Worm (Caenorhabditis elegans) whole organism, early embryonic: Measurements from ENCODE around the gene F52E10.2.
"Not testable (repeated sequence)": the region's sequence is repeated elsewhere in the genome, so short reads cannot be mapped to it uniquely, and the experiment has no call there.

Source experiments
- F13C5.2 ChIP-seq: sonication (generic microtip); optimal IDR thresholded peaks from 2 replicates; lab custom pipeline; 2017; ENCODE audit warnings: mild to moderate bottlenecking, missing genetic modification characterization, inconsistent platforms, missing compliant biosample characterization
- aly-1 ChIP-seq: sonication (generic microtip); optimal IDR thresholded peaks from 2 replicates; lab custom pipeline; 2016; ENCODE audit warnings: missing genetic modification characterization, missing compliant biosample characterization
- ama-1 ChIP-seq: fragments of 150-350 bp; optimal IDR thresholded peaks from 2 replicates; lab custom pipeline; 2014
- ets-7 ChIP-seq: sonication (generic microtip); optimal IDR thresholded peaks from 2 replicates; lab custom pipeline; 2016; ENCODE audit warnings: missing genotype, missing genetic modification characterization, missing compliant biosample characterization
- flt-1 ChIP-seq: fragments of 200-800 bp; sonication (Bioruptor generic); IDR thresholded peaks from 2 replicates; pipeline ENCODE4 v1.3.6; 2022; ENCODE audit warnings: missing genetic modification characterization, missing compliant biosample characterization
- hmbx-1 ChIP-seq: sonication (generic microtip); optimal IDR thresholded peaks from 2 replicates; lab custom pipeline; 2016; ENCODE audit warnings: mild to moderate bottlenecking, missing genetic modification characterization, missing compliant biosample characterization
- hnd-1 ChIP-seq: sonication (generic microtip); optimal IDR thresholded peaks from 2 replicates; lab custom pipeline; 2016; ENCODE audit warnings: missing genetic modification characterization, missing compliant biosample characterization
- pes-1 ChIP-seq: fragments of 200-800 bp; sonication (Bioruptor generic); IDR thresholded peaks from 2 replicates; pipeline ENCODE4 v1.3.6; 2022; ENCODE audit warnings: missing genetic modification reagents, missing genetic modification characterization, missing compliant biosample characterization
- sea-1 ChIP-seq: fragments of 200-800 bp; sonication (Bioruptor generic); conservative IDR thresholded peaks from 2 replicates; pipeline ENCODE4 v1.3.6; 2022; ENCODE audit warnings: missing genetic modification characterization, missing compliant biosample characterization
- tbx-11 ChIP-seq: fragments of 200-800 bp; sonication (Bioruptor generic); IDR thresholded peaks from 2 replicates; pipeline ENCODE4 v1.3.6; 2022; ENCODE audit warnings: missing genetic modification characterization, missing compliant biosample characterization
- tbx-37 ChIP-seq: fragments of 200-800 bp; sonication (Bioruptor generic); conservative IDR thresholded peaks from 2 replicates; pipeline ENCODE4 v1.3.6; 2022; ENCODE audit warnings: missing genetic modification reagents, missing genetic modification characterization, missing compliant biosample characterization
- tra-4 ChIP-seq: sonication (generic microtip); optimal IDR thresholded peaks from 2 replicates; lab custom pipeline; 2017; ENCODE audit warnings: missing genetic modification characterization, missing compliant biosample characterization

DNA sequence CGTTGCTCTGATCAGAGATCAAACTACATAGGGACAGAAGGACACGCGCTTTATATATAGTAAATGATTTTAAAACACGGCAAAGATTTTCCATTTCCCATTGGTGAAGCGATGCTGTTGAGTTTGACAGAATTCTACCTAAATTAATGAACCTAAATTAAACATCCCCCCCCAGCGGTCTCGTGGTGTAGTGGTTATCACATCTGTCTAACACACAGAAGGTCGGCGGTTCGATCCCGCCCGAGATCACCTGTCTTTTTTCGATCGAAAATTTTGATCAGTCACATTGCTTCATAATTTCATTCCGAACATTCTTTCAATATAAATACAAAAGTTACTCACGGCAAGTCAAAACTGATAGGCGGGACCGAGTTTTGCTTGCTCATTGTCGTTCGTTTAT is 16.2 kb upstream of the F52E10.2 start:
- TF ChIP-seq hmbx-1 (tag; lab: Kevin White, UChicago); ama-1 (lab: Kevin White, UChicago); F13C5.2; aly-1 (tag; lab: Kevin White, UChicago); tra-4; tbx-11 (GFP tag; lab: Robert Waterston, UW); flt-1; hnd-1 (tag; lab: Kevin White, UChicago); ets-7: not testable (repeated sequence)
- peak; percentile 46; the same call in 1 of the 2 replicates for TF ChIP-seq pes-1 (GFP tag; lab: Robert Waterston, UW)
- 0 out of 2 replicates have a peak, but pooled peaks have one; percentile 14 for TF ChIP-seq sea-1 (GFP tag; lab: Robert Waterston, UW)
- TF ChIP-seq tbx-37, result 0 out of 2 replicates have a peak, but pooled peaks have one; percentile 21
